Worm (Caenorhabditis elegans): Measurements from ENCODE around the gene K01D12.15.

K01D12.15 gene

ce11 chrV:12386154-12386553 is at the start of gene K01D12.15:
Gene K01D12.15, plus strand, starts transcription at chrV:12386454.
- TF ChIP-seq madf-2 (tag; optimal IDR thresholded peaks at IDR 0.05) (no peak), odd-2 (tag; optimal IDR thresholded peaks at IDR 0.05) (no peak), fkh-10 (GFP tag; optimal IDR thresholded peaks at IDR 0.05) (no peak), pros-1 (tag; optimal IDR thresholded peaks at IDR 0.05) (no peak), hlh-13 (GFP tag; optimal IDR thresholded peaks at IDR 0.05) (no peak), lim-6 (tag; optimal IDR thresholded peaks at IDR 0.05) (no peak), che-1 (tag; optimal IDR thresholded peaks at IDR 0.05) (no peak), ttx-3 (tag; optimal IDR thresholded peaks at IDR 0.05) (no peak), ceh-30 (tag; optimal IDR thresholded peaks at IDR 0.05) (no peak), C38D4.7 (GFP tag; optimal IDR thresholded peaks at IDR 0.05) (no peak), unc-86 (tag; optimal IDR thresholded peaks at IDR 0.05) (no peak), sox-2 (GFP tag; IDR thresholded peaks at IDR 0.05) (no peak)

ce11 chrV:12337894-12338293 is 48.4 kb upstream of the K01D12.15 start, which contains the start of gene twk-13:
Gene twk-13, minus strand, starts transcription at chrV:12337994.
- no peak for TF ChIP-seq ceh-24 (tag; optimal IDR thresholded peaks at IDR 0.05)
- no peak for TF ChIP-seq nfya-1 (tag; optimal IDR thresholded peaks at IDR 0.05)
- no peak for TF ChIP-seq sdc-2 (tag; optimal IDR thresholded peaks at IDR 0.05)
- no peak for TF ChIP-seq K02D7.2 (tag; optimal IDR thresholded peaks at IDR 0.05)
- no peak for TF ChIP-seq hlh-30 (tag; optimal IDR thresholded peaks at IDR 0.05; ENCODE audit: insufficient read depth)
- TF ChIP-seq gmeb-2 (tag; optimal IDR thresholded peaks at IDR 0.05) = no peak
- TF ChIP-seq K09A11.1 (tag; optimal IDR thresholded peaks at IDR 0.05; ENCODE audit: insufficient read depth) = no peak
- no peak for TF ChIP-seq elt-4 (tag; optimal IDR thresholded peaks at IDR 0.05)
- no peak for TF ChIP-seq fkh-10 (GFP tag; optimal IDR thresholded peaks at IDR 0.05)

ce11 chrV:12343419-12343969 is 42.8 kb upstream of the K01D12.15 start, which contains the start of gene tomm-20:
Gene tomm-20, minus strand, starts transcription at chrV:12343469.
- peak; percentile 18 for TF ChIP-seq sox-4 (tag; optimal IDR thresholded peaks at IDR 0.05)
- TF ChIP-seq lim-6 (tag; optimal IDR thresholded peaks at IDR 0.05) = no peak
- peak; percentile 71 for TF ChIP-seq unc-86 (tag; optimal IDR thresholded peaks at IDR 0.05)
- TF ChIP-seq C38D4.7 (GFP tag; optimal IDR thresholded peaks at IDR 0.05) = peak; percentile 43
- TF ChIP-seq madf-2 (tag; optimal IDR thresholded peaks at IDR 0.05) = peak; percentile 51
- no peak for TF ChIP-seq mec-3 (tag; optimal IDR thresholded peaks at IDR 0.05; ENCODE audit: borderline replicate concordance)
- TF ChIP-seq gmeb-2 (tag; optimal IDR thresholded peaks at IDR 0.05) = peak; percentile 31
- no peak for TF ChIP-seq ceh-24 (tag; optimal IDR thresholded peaks at IDR 0.05)
- TF ChIP-seq odd-2 (tag; optimal IDR thresholded peaks at IDR 0.05) = no peak
- TF ChIP-seq dve-1 (tag; optimal IDR thresholded peaks at IDR 0.05) = peak; percentile 69
- peak; percentile 11 for TF ChIP-seq nhr-232 (tag; optimal IDR thresholded peaks at IDR 0.05)
- peak; percentile 32 for TF ChIP-seq fkh-6 (tag; optimal IDR thresholded peaks at IDR 0.05)
- TF ChIP-seq K02D7.2 (tag; optimal IDR thresholded peaks at IDR 0.05) = no peak
- TF ChIP-seq ceh-14 (tag; optimal IDR thresholded peaks at IDR 0.05) = peak; percentile 83
- peak; percentile 22 for TF ChIP-seq Y22D7AL.16 (tag; optimal IDR thresholded peaks at IDR 0.05)
- TF ChIP-seq C08G9.2 (tag; optimal IDR thresholded peaks at IDR 0.05) = peak; percentile 38
- TF ChIP-seq che-1 (tag; optimal IDR thresholded peaks at IDR 0.05) = no peak
- peak; percentile 40 for TF ChIP-seq lin-11 (tag; optimal IDR thresholded peaks at IDR 0.05)
- TF ChIP-seq ztf-16 (tag; optimal IDR thresholded peaks at IDR 0.05) = peak; percentile 58
- TF ChIP-seq ceh-48 (tag; optimal IDR thresholded peaks at IDR 0.05) = peak; percentile 42
- no peak for TF ChIP-seq npax-4 (tag; optimal IDR thresholded peaks at IDR 0.05)
- no peak for TF ChIP-seq syd-9 (tag; optimal IDR thresholded peaks at IDR 0.05)
- TF ChIP-seq pqm-1 (tag; optimal IDR thresholded peaks at IDR 0.05) = no peak
- TF ChIP-seq F13H6.1 (tag; optimal IDR thresholded peaks at IDR 0.05) = peak; percentile 27
- TF ChIP-seq pat-9 (tag; optimal IDR thresholded peaks at IDR 0.05) = peak; percentile 39
- no peak for TF ChIP-seq pag-3 (tag; optimal IDR thresholded peaks at IDR 0.05; ENCODE audit: borderline replicate concordance)
- TF ChIP-seq nhr-11 (tag; optimal IDR thresholded peaks at IDR 0.05) = no peak
- TF ChIP-seq sox-2 (GFP tag; IDR thresholded peaks at IDR 0.05) = no peak
- no peak for TF ChIP-seq elt-4 (tag; optimal IDR thresholded peaks at IDR 0.05)
- no peak for TF ChIP-seq tbx-7 (tag; optimal IDR thresholded peaks at IDR 0.05)
- no peak for TF ChIP-seq hlh-15 (tag; optimal IDR thresholded peaks at IDR 0.05)
- peak; percentile 25 for TF ChIP-seq hlh-30 (tag; optimal IDR thresholded peaks at IDR 0.05; ENCODE audit: insufficient read depth)
- no peak for TF ChIP-seq pros-1 (tag; optimal IDR thresholded peaks at IDR 0.05)
- TF ChIP-seq hlh-6 (tag; optimal IDR thresholded peaks at IDR 0.05) = no peak
- peak; percentile 80 for TF ChIP-seq nfya-1 (tag; optimal IDR thresholded peaks at IDR 0.05)
- no peak for TF ChIP-seq ref-2 (tag; optimal IDR thresholded peaks at IDR 0.05)
- no peak for TF ChIP-seq pax-1 (tag; optimal IDR thresholded peaks at IDR 0.05)
- peak; percentile 41 for TF ChIP-seq ceh-18 (tag; optimal IDR thresholded peaks at IDR 0.05)
- TF ChIP-seq ceh-31 (tag; optimal IDR thresholded peaks at IDR 0.05) = peak; percentile 59
- TF ChIP-seq unc-55 (GFP tag; optimal IDR thresholded peaks at IDR 0.05) = peak; percentile 3

Measured in whole organism, late embryonic.